Worm (Caenorhabditis elegans): ENCODE measurements around the gene clec-55.

DNA sequence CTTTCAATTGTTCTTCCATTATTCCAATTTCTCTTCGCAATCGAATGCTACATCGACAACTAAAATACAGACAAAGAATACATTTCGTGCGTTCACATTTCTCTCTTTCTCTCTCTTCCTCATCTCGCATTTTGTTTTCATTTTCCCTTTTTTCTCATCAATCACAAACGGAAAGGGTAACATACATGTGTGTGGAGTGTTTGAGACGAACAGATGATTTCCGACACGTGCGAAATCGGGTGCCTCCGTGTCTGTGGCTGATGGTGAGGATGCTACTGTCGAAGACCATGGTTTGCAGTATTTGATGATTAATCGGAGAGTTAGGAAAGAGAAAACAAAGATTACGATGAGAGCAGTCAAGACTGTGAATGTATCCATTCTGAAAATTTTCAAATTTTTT, 31.7 kb downstream of the clec-55 start, which contains the start of gene R02D5.9:
- peak; percentile 9 for TF ChIP-seq egl-27 (tag; optimal IDR thresholded peaks at IDR 0.05)
- TF ChIP-seq F13H6.1 (tag; optimal IDR thresholded peaks at IDR 0.05): no peak
